Worm (Caenorhabditis elegans): ENCODE data around the gene K12H6.10.
A peak's percentile ranks its signal among the peaks of the same experiment; 100 is the strongest.

Gene K12H6.10

ce11 chrII:2815444-2815843, 7.2 kb upstream of the K12H6.10 start, which contains the start of gene K12H6.2:
TSS of gene K12H6.2 (minus strand) at chrII:2815544.
- no peak for TF ChIP-seq nhr-12 (tag; optimal IDR thresholded peaks at IDR 0.05)
- TF ChIP-seq zip-8 (tag; optimal IDR thresholded peaks at IDR 0.05) = peak; percentile 46

DNA sequence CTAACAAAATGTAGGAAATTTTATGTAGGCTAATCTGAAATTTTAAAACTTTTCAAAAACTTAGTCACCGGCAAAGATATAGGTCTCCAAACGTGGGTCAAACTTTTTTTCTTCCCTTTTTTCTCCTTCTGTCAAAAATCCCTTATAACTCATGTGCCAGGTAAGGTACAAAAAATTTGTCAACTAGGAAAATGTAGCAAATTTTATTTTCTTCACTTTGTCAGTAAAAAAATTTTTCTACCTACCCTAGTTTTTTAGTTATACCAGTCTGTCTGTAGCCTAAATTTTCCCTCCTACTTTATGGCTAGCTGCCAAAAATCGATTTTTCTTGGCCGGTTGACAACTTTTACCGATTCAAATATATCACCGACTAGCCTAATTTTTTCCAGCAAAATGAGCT, 6.0 kb upstream of the K12H6.10 start, which contains the start of gene set-13:
set-13 (plus strand) TSS at position 301 of the 400 bp plus-strand sequence.
- TF ChIP-seq ztf-11 (tag; optimal IDR thresholded peaks at IDR 0.05) (no peak), mab-5 (tag; optimal IDR thresholded peaks at IDR 0.05) (no peak), cnd-1 (tag; optimal IDR thresholded peaks at IDR 0.05) (no peak), drap-1 (GFP tag; optimal IDR thresholded peaks at IDR 0.05) (no peak), tbx-8 (GFP tag; optimal IDR thresholded peaks at IDR 0.05) (no peak), lin-13 (tag; optimal IDR thresholded peaks at IDR 0.05) (no peak), mep-1 (tag; optimal IDR thresholded peaks at IDR 0.05) (no peak), unc-62 (GFP tag; optimal IDR thresholded peaks at IDR 0.05) (no peak), sptf-1 (tag; optimal IDR thresholded peaks at IDR 0.05) (no peak), unc-120 (tag; optimal IDR thresholded peaks at IDR 0.05; ENCODE audit: poor library complexity, severe bottlenecking) (no peak), snpc-4 (tag; optimal IDR thresholded peaks at IDR 0.05) (no peak), zip-8 (tag; optimal IDR thresholded peaks at IDR 0.05) (no peak), flh-1 (GFP tag; optimal IDR thresholded peaks at IDR 0.05) (no peak), elt-3 (tag; optimal IDR thresholded peaks at IDR 0.05) (no peak), lin-32 (GFP tag; optimal IDR thresholded peaks at IDR 0.05) (no peak), ceh-83 (GFP tag; optimal IDR thresholded peaks at IDR 0.05) (no peak)

ce11 chrII:2824169-2824568, 1.5 kb downstream of the K12H6.10 start, which contains the start of the genes K12H6.4 and K12H6.9:
TSS of gene K12H6.4 (minus strand) at chrII:2824269.
TSS of gene K12H6.9 (plus strand) at chrII:2824404.
- TF ChIP-seq mls-2 (tag; optimal IDR thresholded peaks at IDR 0.05) (no peak), bed-3 (GFP tag; optimal IDR thresholded peaks at IDR 0.05) (no peak), nhr-76 (tag; optimal IDR thresholded peaks at IDR 0.05) (no peak), elt-1 (tag; optimal IDR thresholded peaks at IDR 0.05; ENCODE audit: borderline replicate concordance, insufficient read depth) (no peak)

ce11 chrII:2826073-2826472, 3.4 kb downstream of the K12H6.10 start, which contains the start of gene K12H6.5:
TSS of gene K12H6.5 (minus strand) at chrII:2826173.
- TF ChIP-seq M03D4.4 (tag; optimal IDR thresholded peaks at IDR 0.05) (no peak), mep-1 (tag; optimal IDR thresholded peaks at IDR 0.05) (no peak), ceh-39 (tag; optimal IDR thresholded peaks at IDR 0.05) (no peak), pha-4 (tag; optimal IDR thresholded peaks at IDR 0.05) (no peak), snpc-4 (tag; optimal IDR thresholded peaks at IDR 0.05) (no peak), nhr-2 (tag; optimal IDR thresholded peaks at IDR 0.05) (no peak), flh-1 (GFP tag; optimal IDR thresholded peaks at IDR 0.05) (no peak), elt-3 (tag; optimal IDR thresholded peaks at IDR 0.05) (no peak), sem-2 (GFP tag; optimal IDR thresholded peaks at IDR 0.05) (no peak), nhr-12 (tag; optimal IDR thresholded peaks at IDR 0.05) (no peak), elt-1 (tag; optimal IDR thresholded peaks at IDR 0.05; ENCODE audit: borderline replicate concordance, insufficient read depth) (no peak), nhr-28 (tag; optimal IDR thresholded peaks at IDR 0.05) (no peak)

- TF ChIP-seq nhr-2 (tag; optimal IDR thresholded peaks at IDR 0.05) (no peak), zip-8 (tag; optimal IDR thresholded peaks at IDR 0.05) (no peak), sem-2 (GFP tag; optimal IDR thresholded peaks at IDR 0.05) (no peak), bed-3 (GFP tag; optimal IDR thresholded peaks at IDR 0.05) (no peak), lin-13 (tag; optimal IDR thresholded peaks at IDR 0.05) (no peak)
Measured at ce11 chrII:2827859-2828403, 5.3 kb downstream of the K12H6.10 start, which contains the start of gene K12H6.8. TSS of gene K12H6.8 (plus strand) at chrII:2827896.

- TF ChIP-seq cnd-1 (tag; optimal IDR thresholded peaks at IDR 0.05) (no peak), nhr-28 (tag; optimal IDR thresholded peaks at IDR 0.05) (no peak), lin-32 (GFP tag; optimal IDR thresholded peaks at IDR 0.05) (no peak)
Measured at ce11 chrII:2829482-2829881, 6.8 kb downstream of the K12H6.10 start.

- TF ChIP-seq snpc-4 (tag; optimal IDR thresholded peaks at IDR 0.05) (no peak), nhr-237 (tag; optimal IDR thresholded peaks at IDR 0.05) (no peak), mep-1 (tag; optimal IDR thresholded peaks at IDR 0.05) (no peak), lin-32 (GFP tag; optimal IDR thresholded peaks at IDR 0.05) (no peak), nhr-2 (tag; optimal IDR thresholded peaks at IDR 0.05) (no peak), ceh-43 (GFP tag; optimal IDR thresholded peaks at IDR 0.05) (no peak), lsy-2 (tag; optimal IDR thresholded peaks at IDR 0.05) (peak; percentile 34), flh-1 (GFP tag; optimal IDR thresholded peaks at IDR 0.05) (no peak), mls-2 (tag; optimal IDR thresholded peaks at IDR 0.05) (peak; percentile 3), sptf-1 (tag; optimal IDR thresholded peaks at IDR 0.05) (peak; percentile 18), ceh-83 (GFP tag; optimal IDR thresholded peaks at IDR 0.05) (no peak), unc-120 (tag; optimal IDR thresholded peaks at IDR 0.05; ENCODE audit: poor library complexity, severe bottlenecking) (no peak), ham-2 (GFP tag; optimal IDR thresholded peaks at IDR 0.05) (no peak), cnd-1 (tag; optimal IDR thresholded peaks at IDR 0.05) (no peak)
Measured at ce11 chrII:2830144-2830543, 7.5 kb downstream of the K12H6.10 start.

All from whole organism, mixed stage, embryonic.